Worm (Caenorhabditis elegans) whole organism, mixed stage, embryonic: Measurements from ENCODE around the gene sri-42.
A peak's percentile ranks its signal among the peaks of the same experiment; 100 is the strongest.
"Not testable (repeated sequence)": the region's sequence is repeated elsewhere in the genome, so short reads cannot be mapped to it uniquely, and the experiment has no call there.

Source experiments
- M03D4.4 ChIP-seq: sonication (generic microtip); optimal IDR thresholded peaks from 2 replicates; lab custom pipeline; 2017; ENCODE audit warnings: mild to moderate bottlenecking, missing genetic modification characterization, missing compliant biosample characterization
- blmp-1 ChIP-seq: fragments of 150-350 bp; optimal IDR thresholded peaks from 2 replicates; lab custom pipeline; 2014; ENCODE audit warnings: missing biosample characterization, missing genetic modification characterization
- ceh-39 ChIP-seq: fragments of 150-350 bp; optimal IDR thresholded peaks from 2 replicates; lab custom pipeline; 2014; ENCODE audit warnings: missing biosample characterization, missing genetic modification characterization
- ceh-43 ChIP-seq: fragments of 200-800 bp; sonication (Bioruptor generic); optimal IDR thresholded peaks from 2 replicates; lab custom pipeline; 2018; ENCODE audit warnings: mild to moderate bottlenecking, missing genetic modification characterization, moderate library complexity, missing compliant biosample characterization
- ceh-83 ChIP-seq: fragments of 200-800 bp; sonication (Bioruptor generic); optimal IDR thresholded peaks from 2 replicates; lab custom pipeline; 2018; ENCODE audit warnings: mild to moderate bottlenecking, missing genetic modification characterization, missing compliant biosample characterization
- ces-1 ChIP-seq: fragments of 150-350 bp; optimal IDR thresholded peaks from 2 replicates; lab custom pipeline; 2014; ENCODE audit warnings: missing biosample characterization, missing genetic modification reagents, missing genetic modification characterization
- drap-1 ChIP-seq: fragments of 200-800 bp; sonication (Bioruptor generic); optimal IDR thresholded peaks from 3 replicates; lab custom pipeline; 2018; ENCODE audit warnings: mild to moderate bottlenecking, missing genetic modification characterization, missing compliant biosample characterization
- elt-1 ChIP-seq: sonication (generic microtip); optimal IDR thresholded peaks from 2 replicates; lab custom pipeline; 2017; ENCODE audit warnings: missing genetic modification characterization, mild to moderate bottlenecking, missing compliant biosample characterization, antibody characterized with exemption, moderate library complexity, borderline replicate concordance; ENCODE audit not compliant: insufficient read depth
- elt-3 ChIP-seq: fragments of 150-350 bp; optimal IDR thresholded peaks from 2 replicates; lab custom pipeline; 2014; ENCODE audit warnings: missing biosample characterization, missing genetic modification characterization
- flh-1 ChIP-seq: fragments of 200-800 bp; sonication (Bioruptor generic); optimal IDR thresholded peaks from 2 replicates; lab custom pipeline; 2018; ENCODE audit warnings: mild to moderate bottlenecking, missing genetic modification characterization, moderate library complexity, missing compliant biosample characterization
- ham-2 ChIP-seq: fragments of 200-800 bp; sonication (Bioruptor generic); optimal IDR thresholded peaks from 2 replicates; lab custom pipeline; 2018; ENCODE audit warnings: mild to moderate bottlenecking, missing genetic modification characterization, missing compliant biosample characterization
- hlh-1 ChIP-seq: fragments of 150-350 bp; optimal IDR thresholded peaks from 2 replicates; lab custom pipeline; 2014; ENCODE audit warnings: missing biosample characterization, missing genetic modification reagents, missing genetic modification characterization
- lin-13 ChIP-seq: fragments of 150-350 bp; optimal IDR thresholded peaks from 2 replicates; lab custom pipeline; 2014; ENCODE audit warnings: missing biosample characterization, missing genetic modification characterization
- lin-32 ChIP-seq: fragments of 200-800 bp; sonication (Bioruptor generic); optimal IDR thresholded peaks from 2 replicates; lab custom pipeline; 2018; ENCODE audit warnings: mild to moderate bottlenecking, missing genetic modification characterization, missing compliant biosample characterization
- lsy-2 ChIP-seq: fragments of 150-350 bp; optimal IDR thresholded peaks from 2 replicates; lab custom pipeline; 2014; ENCODE audit warnings: missing biosample characterization, missing genetic modification characterization
- mep-1 ChIP-seq: fragments of 150-350 bp; optimal IDR thresholded peaks from 2 replicates; lab custom pipeline; 2017; ENCODE audit warnings: missing biosample characterization, missing genetic modification reagents, missing genetic modification characterization, inconsistent platforms
- nhr-12 ChIP-seq: fragments of 150-350 bp; optimal IDR thresholded peaks from 2 replicates; lab custom pipeline; 2014; ENCODE audit warnings: missing biosample characterization, missing genetic modification characterization
- nhr-2 ChIP-seq: fragments of 150-350 bp; optimal IDR thresholded peaks from 2 replicates; lab custom pipeline; 2014; ENCODE audit warnings: missing biosample characterization, missing genetic modification characterization
- nhr-237 ChIP-seq: fragments of 150-350 bp; optimal IDR thresholded peaks from 2 replicates; lab custom pipeline; 2014; ENCODE audit warnings: missing biosample characterization, missing genetic modification characterization
- nhr-28 ChIP-seq: fragments of 150-350 bp; optimal IDR thresholded peaks from 2 replicates; lab custom pipeline; 2014; ENCODE audit warnings: missing biosample characterization, missing genetic modification characterization
- nhr-76 ChIP-seq: sonication (generic microtip); optimal IDR thresholded peaks from 2 replicates; lab custom pipeline; 2017; ENCODE audit warnings: missing biosample characterization, missing genetic modification characterization
- pha-4 ChIP-seq: fragments of 150-350 bp; optimal IDR thresholded peaks from 2 replicates; lab custom pipeline; 2018; ENCODE audit warnings: missing biosample characterization, missing genetic modification reagents, missing genetic modification characterization
- sem-2 ChIP-seq: fragments of 200-800 bp; sonication (Bioruptor generic); optimal IDR thresholded peaks from 2 replicates; lab custom pipeline; 2018; ENCODE audit warnings: mild to moderate bottlenecking, missing genetic modification characterization, missing compliant biosample characterization
- snpc-4 ChIP-seq: fragments of 150-350 bp; optimal IDR thresholded peaks from 2 replicates; lab custom pipeline; 2014; ENCODE audit warnings: missing biosample characterization, missing genetic modification characterization
- sptf-1 ChIP-seq: sonication (generic microtip); optimal IDR thresholded peaks from 2 replicates; lab custom pipeline; 2017; ENCODE audit warnings: mild to moderate bottlenecking, missing genetic modification characterization, moderate library complexity, missing compliant biosample characterization
- tbx-8 ChIP-seq: fragments of 200-800 bp; sonication (Bioruptor generic); optimal IDR thresholded peaks from 2 replicates; lab custom pipeline; 2018; ENCODE audit warnings: mild to moderate bottlenecking, missing genetic modification characterization, moderate library complexity, missing compliant biosample characterization
- unc-120 ChIP-seq: sonication (generic microtip); optimal IDR thresholded peaks from 2 replicates; lab custom pipeline; 2017; ENCODE audit warnings: missing genetic modification characterization, missing compliant biosample characterization; ENCODE audit not compliant: poor library complexity, severe bottlenecking
- unc-39 ChIP-seq: fragments of 150-350 bp; optimal IDR thresholded peaks from 2 replicates; lab custom pipeline; 2014; ENCODE audit warnings: missing biosample characterization, missing genetic modification characterization
- unc-62 ChIP-seq: fragments of 150-350 bp; optimal IDR thresholded peaks from 2 replicates; lab custom pipeline; 2014; ENCODE audit warnings: missing biosample characterization, missing genetic modification reagents, missing genetic modification characterization
- ztf-11 ChIP-seq: fragments of 150-350 bp; optimal IDR thresholded peaks from 2 replicates; lab custom pipeline; 2014; ENCODE audit warnings: missing biosample characterization, missing genetic modification characterization

Gene sri-42

DNA sequence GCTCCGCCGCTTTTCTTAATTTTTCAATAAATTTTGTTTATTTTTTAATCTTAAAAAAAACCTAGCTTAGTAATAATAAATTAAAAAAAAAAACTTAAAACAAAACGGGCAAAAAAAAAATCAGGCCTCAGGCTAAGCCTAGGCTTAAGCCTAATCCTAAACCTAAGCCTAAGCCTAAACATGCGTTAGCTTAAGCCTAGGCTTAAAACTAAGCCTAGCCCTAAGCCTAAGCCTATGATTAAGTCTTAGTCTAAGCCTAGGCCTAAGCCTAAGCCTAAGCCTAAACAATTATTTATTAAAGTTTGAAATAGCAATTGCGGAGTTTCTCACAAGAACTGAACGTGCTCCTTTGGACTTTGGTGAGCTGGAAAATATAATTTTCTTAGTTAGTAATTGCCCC, 7.5 kb downstream of the sri-42 start:
- TF ChIP-seq nhr-237 (tag; lab: Kevin White, UChicago) (no peak), elt-1 (tag; lab: Kevin White, UChicago) (no peak), nhr-12 (tag; lab: Kevin White, UChicago) (no peak), lin-32 (GFP tag; lab: Kevin White, UChicago) (no peak), ceh-83 (GFP tag; lab: Kevin White, UChicago) (no peak), ham-2 (no peak), unc-120 (tag; lab: Kevin White, UChicago) (no peak), ceh-39 (tag; lab: Kevin White, UChicago) (no peak), ceh-43 (no peak), blmp-1 (tag; lab: Kevin White, UChicago) (no peak), nhr-76 (no peak), tbx-8 (GFP tag; lab: Kevin White, UChicago) (no peak), sem-2 (GFP tag; lab: Kevin White, UChicago) (no peak), unc-39 (no peak), nhr-28 (no peak)

ce11 chrII:3129007-3129406, 13.7 kb downstream of the sri-42 start, which contains the start of gene chil-24:
TSS of gene chil-24 (plus strand) at chrII:3129162.
- TF ChIP-seq snpc-4 (tag; lab: Kevin White, UChicago) (no peak), elt-1 (tag; lab: Kevin White, UChicago) (no peak)

DNA sequence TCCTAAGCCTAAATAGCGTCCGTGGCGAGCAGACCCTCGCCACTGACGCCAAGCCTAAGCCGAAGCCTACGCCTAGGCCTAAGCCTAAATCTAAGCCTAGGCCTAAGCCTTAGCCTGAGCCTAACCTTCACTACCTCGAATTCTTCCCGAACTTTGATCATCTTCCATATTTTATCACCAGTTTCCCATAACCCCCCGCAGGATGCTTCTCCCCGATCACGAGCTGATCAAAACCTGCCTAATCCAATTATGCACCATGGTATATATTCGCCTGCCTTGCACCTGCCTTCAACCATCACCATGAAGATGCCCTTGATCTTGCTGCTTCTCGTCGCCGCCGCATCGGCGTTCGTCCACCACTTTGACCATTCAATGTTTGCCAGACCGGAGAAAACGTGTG, 16.0 kb downstream of the sri-42 start, which contains the start of gene ins-31:
Gene ins-31, plus strand, starts transcription at position 301 of the 400 bp plus-strand sequence.
- TF ChIP-seq lin-13; lsy-2 (tag; lab: Kevin White, UChicago); ces-1 (GFP tag; lab: Kevin White, UChicago): not testable (repeated sequence)

DNA sequence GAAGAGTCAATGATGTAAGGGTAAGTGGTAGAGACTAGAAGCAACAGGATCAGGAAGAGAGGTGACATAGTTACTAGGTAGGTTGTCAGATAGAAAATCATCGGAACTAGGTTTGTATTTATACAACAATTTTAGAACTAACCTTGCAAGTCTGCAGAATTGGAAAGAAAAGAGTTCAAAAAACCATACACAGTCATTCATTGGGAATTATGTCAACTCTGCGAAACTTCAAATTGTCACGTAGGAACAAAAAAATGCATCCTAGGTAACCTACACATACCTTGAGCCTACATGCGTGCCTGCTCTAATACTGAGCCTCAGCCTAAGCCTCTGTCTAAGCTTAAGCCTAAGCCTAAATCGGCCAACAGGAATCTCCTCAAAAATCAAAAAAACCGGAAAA, 16.4 kb downstream of the sri-42 start, which contains the start of gene ins-19:
Gene ins-19, minus strand, starts transcription at position 101 of the 400 bp plus-strand sequence.
- TF ChIP-seq flh-1 (no peak), lsy-2 (tag; lab: Kevin White, UChicago) (no peak), lin-13 (no peak), ztf-11 (no peak), ceh-83 (GFP tag; lab: Kevin White, UChicago) (no peak), nhr-237 (tag; lab: Kevin White, UChicago) (no peak), ham-2 (no peak), elt-3 (tag; lab: Kevin White, UChicago) (no peak), unc-39 (no peak), ceh-43 (no peak), nhr-2 (tag; lab: Kevin White, UChicago) (no peak), ces-1 (GFP tag; lab: Kevin White, UChicago) (no peak), blmp-1 (tag; lab: Kevin White, UChicago) (no peak), M03D4.4 (tag; lab: Kevin White, UChicago) (no peak)

ce11 chrII:3123206-3123605, 19.5 kb downstream of the sri-42 start, which contains the start of gene srh-71:
TSS of gene srh-71 (plus strand) at chrII:3123506.
- TF ChIP-seq elt-3 (tag; lab: Kevin White, UChicago) (no peak), sem-2 (GFP tag; lab: Kevin White, UChicago) (no peak), unc-120 (tag; lab: Kevin White, UChicago) (no peak), sptf-1 (tag; lab: Kevin White, UChicago) (no peak), nhr-237 (tag; lab: Kevin White, UChicago) (no peak), pha-4 (tag; lab: Kevin White, UChicago) (no peak), ceh-43 (no peak), mep-1 (tag; lab: Kevin White, UChicago) (no peak), ces-1 (GFP tag; lab: Kevin White, UChicago) (no peak), flh-1 (no peak)

- peak; percentile 17 for TF ChIP-seq lin-13
- TF ChIP-seq tbx-8 (GFP tag; lab: Kevin White, UChicago) = no peak
- no peak for TF ChIP-seq drap-1
- no peak for TF ChIP-seq nhr-28
- TF ChIP-seq nhr-12 (tag; lab: Kevin White, UChicago) = no peak
- no peak for TF ChIP-seq nhr-76
- TF ChIP-seq unc-62 (GFP tag; lab: Kevin White, UChicago) = peak; percentile 28
- no peak for TF ChIP-seq ham-2
- TF ChIP-seq ceh-39 (tag; lab: Kevin White, UChicago) = peak; percentile 9
- no peak for TF ChIP-seq lin-32 (GFP tag; lab: Kevin White, UChicago)
- peak; percentile 18 for TF ChIP-seq hlh-1
- peak; percentile 30 for TF ChIP-seq sptf-1 (tag; lab: Kevin White, UChicago)
- TF ChIP-seq mep-1 (tag; lab: Kevin White, UChicago) = peak; percentile 53
- peak; percentile 33 for TF ChIP-seq pha-4 (tag; lab: Kevin White, UChicago)
- no peak for TF ChIP-seq flh-1
- TF ChIP-seq ztf-11 = no peak
- TF ChIP-seq nhr-237 (tag; lab: Kevin White, UChicago) = no peak
Observed at ce11 chrII:3118907-3119382, 23.8 kb downstream of the sri-42 start, which contains the start of gene T10D4.6. TSS of gene T10D4.6 (plus strand) at chrII:3119332.
